Fruit fly (Drosophila melanogaster): Measurements from ENCODE around the gene CG13895.

The CG13895 gene

DNA sequence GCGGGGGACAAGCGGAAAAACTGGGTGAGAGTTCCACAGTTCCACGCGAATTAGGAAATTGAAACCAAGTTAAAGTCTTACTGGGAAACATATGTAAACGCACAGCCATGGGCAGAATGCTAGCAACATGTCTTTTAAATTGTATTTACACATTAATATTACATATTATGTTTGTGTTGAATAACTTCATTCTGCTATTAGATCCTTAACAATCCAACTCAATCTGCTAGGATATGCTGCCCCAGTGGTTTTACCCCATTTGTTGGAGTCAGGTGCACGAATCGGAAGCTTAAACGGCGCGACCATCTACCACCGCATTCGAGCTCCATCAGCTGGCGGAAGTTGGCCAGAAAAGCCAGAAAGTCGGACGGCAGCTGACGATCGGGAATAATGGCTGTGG lies 48.4 kb upstream of the CG13895 start (continued):
- TF ChIP-seq CG4318 (GFP tag; optimal IDR thresholded peaks at IDR 0.05), result peak; percentile 71
- no peak for TF ChIP-seq Sox15 (GFP tag; optimal IDR thresholded peaks at IDR 0.05)
- TF ChIP-seq fd85E (GFP tag; optimal IDR thresholded peaks at IDR 0.05), result no peak
- TF ChIP-seq ss (GFP tag; optimal IDR thresholded peaks at IDR 0.05), result no peak
- no peak for TF ChIP-seq CG10669 (GFP tag; optimal IDR thresholded peaks at IDR 0.05)
- no peak for TF ChIP-seq cyc (GFP tag; optimal IDR thresholded peaks at IDR 0.05)
- no peak for TF ChIP-seq spab (GFP tag; optimal IDR thresholded peaks at IDR 0.05)
- TF ChIP-seq Sox14 (GFP tag; optimal IDR thresholded peaks at IDR 0.05), result no peak
- TF ChIP-seq vri (GFP tag; optimal IDR thresholded peaks at IDR 0.05), result no peak
- TF ChIP-seq lz (GFP tag; optimal IDR thresholded peaks at IDR 0.05), result no peak
- TF ChIP-seq dac (GFP tag; optimal IDR thresholded peaks at IDR 0.05), result peak; percentile 49

DNA sequence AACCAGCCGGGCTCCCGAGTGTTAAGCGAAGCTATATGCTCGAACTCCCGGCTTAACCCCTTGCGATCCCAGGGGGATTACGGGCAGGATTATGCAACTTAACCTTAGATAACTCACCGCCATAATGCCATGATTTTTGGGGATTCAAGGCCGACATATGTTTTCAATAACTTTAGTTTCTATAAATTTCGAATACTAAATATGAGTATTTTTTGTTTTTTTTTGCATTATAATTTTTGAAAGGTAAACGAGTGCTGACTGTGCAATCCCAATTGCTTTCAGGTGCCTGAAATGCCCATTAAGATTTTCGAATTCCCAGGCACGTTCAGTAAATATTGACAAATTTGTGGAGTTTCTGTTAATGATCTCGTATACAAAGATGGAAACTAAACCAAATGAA lies 47.3 kb upstream of the CG13895 start, which contains the start of gene hng3:
hng3 (minus strand) TSS at position 231 of the 400 bp plus-strand sequence.
- peak; percentile 37 for TF ChIP-seq CG4318 (GFP tag; optimal IDR thresholded peaks at IDR 0.05)
- TF ChIP-seq Met (GFP tag; optimal IDR thresholded peaks at IDR 0.05), result no peak
- no peak for TF ChIP-seq CG6792 (GFP tag; optimal IDR thresholded peaks at IDR 0.05)
- TF ChIP-seq CG32006 (GFP tag; optimal IDR thresholded peaks at IDR 0.05), result peak; percentile 36
- peak; percentile 46 for TF ChIP-seq Hr4 (GFP tag; optimal IDR thresholded peaks at IDR 0.05)
- no peak for TF ChIP-seq CG31627 (GFP tag; optimal IDR thresholded peaks at IDR 0.05)
- no peak for TF ChIP-seq CG9139 (GFP tag; optimal IDR thresholded peaks at IDR 0.05)
- TF ChIP-seq OdsH (GFP tag; optimal IDR thresholded peaks at IDR 0.05), result no peak
- no peak for TF ChIP-seq CG3032 (tag; optimal IDR thresholded peaks at IDR 0.05)
- TF ChIP-seq acj6 (GFP tag; optimal IDR thresholded peaks at IDR 0.05), result peak; percentile 6
- TF ChIP-seq Hr39 (GFP tag; optimal IDR thresholded peaks at IDR 0.05), result no peak
- TF ChIP-seq Ets96B (tag; optimal IDR thresholded peaks at IDR 0.05), result no peak
- TF ChIP-seq eg (GFP tag; IDR thresholded peaks at IDR 0.05), result peak; percentile 36; the same call in 1 of the 3 replicates
- TF ChIP-seq CG10669 (GFP tag; optimal IDR thresholded peaks at IDR 0.05), result no peak
- TF ChIP-seq dac (GFP tag; optimal IDR thresholded peaks at IDR 0.05), result no peak
- no peak for TF ChIP-seq CG3919 (GFP tag; optimal IDR thresholded peaks at IDR 0.05)
- no peak for TF ChIP-seq Eip93F (GFP tag; optimal IDR thresholded peaks at IDR 0.05)
- TF ChIP-seq CG6276 (GFP tag; optimal IDR thresholded peaks at IDR 0.05), result peak; percentile 3
- TF ChIP-seq esn (GFP tag; optimal IDR thresholded peaks at IDR 0.05), result no peak
- TF ChIP-seq vri (GFP tag; optimal IDR thresholded peaks at IDR 0.05), result no peak
- no peak for TF ChIP-seq CG11762 (GFP tag; optimal IDR thresholded peaks at IDR 0.05; ENCODE audit: insufficient read depth)
- no peak for TF ChIP-seq Eip75B (GFP tag; optimal IDR thresholded peaks at IDR 0.05)
- TF ChIP-seq CG6854 (GFP tag; optimal IDR thresholded peaks at IDR 0.05), result no peak
- TF ChIP-seq fd85E (GFP tag; optimal IDR thresholded peaks at IDR 0.05), result no peak
- TF ChIP-seq CG34406 (GFP tag; optimal IDR thresholded peaks at IDR 0.05), result no peak
- TF ChIP-seq Sox14 (GFP tag; optimal IDR thresholded peaks at IDR 0.05), result no peak
- no peak for TF ChIP-seq CG15336 (GFP tag; IDR thresholded peaks at IDR 0.05)

DNA sequence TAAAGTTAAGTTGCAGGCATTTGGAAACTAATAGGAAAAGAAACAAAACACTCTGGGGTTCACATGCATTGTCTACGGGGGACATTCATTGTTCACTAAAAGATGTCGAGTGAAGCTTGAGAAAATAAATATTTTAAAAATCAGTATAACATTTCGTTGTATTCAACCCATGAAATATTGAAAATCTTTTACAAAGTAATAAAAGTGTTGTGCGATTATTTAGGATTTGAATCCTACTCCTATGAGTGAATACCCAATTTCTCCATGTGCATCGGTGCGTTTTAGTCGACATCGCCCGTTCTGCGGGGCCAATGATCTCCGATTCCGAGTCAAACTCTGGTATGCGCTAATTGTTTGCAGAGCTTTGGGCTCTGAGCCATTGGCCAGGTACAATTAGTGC lies 46.6 kb upstream of the CG13895 start:
- no peak for TF ChIP-seq CG16779 (tag; optimal IDR thresholded peaks at IDR 0.05)
- peak; percentile 62 for TF ChIP-seq svp (GFP tag)
- 0 out of 2 replicates have a peak, but pooled peaks have one; percentile 23 for TF ChIP-seq CG11294 (GFP tag; IDR thresholded peaks at IDR 0.05)
- TF ChIP-seq Eip75B (GFP tag; optimal IDR thresholded peaks at IDR 0.05), result peak; percentile 46
- TF ChIP-seq CG15336 (GFP tag; IDR thresholded peaks at IDR 0.05), result peak; percentile 79
- peak; percentile 34; the same call in 1 of the 3 replicates for TF ChIP-seq eg (GFP tag; IDR thresholded peaks at IDR 0.05)
- TF ChIP-seq CG6854 (GFP tag; optimal IDR thresholded peaks at IDR 0.05), result no peak
- TF ChIP-seq Hr39 (GFP tag; optimal IDR thresholded peaks at IDR 0.05), result no peak
- TF ChIP-seq Met (GFP tag; optimal IDR thresholded peaks at IDR 0.05), result peak; percentile 47
- TF ChIP-seq CG8119 (GFP tag; IDR thresholded peaks at IDR 0.05), result peak; percentile 74
- no peak for TF ChIP-seq fkh (GFP tag; optimal IDR thresholded peaks at IDR 0.05)
- no peak for TF ChIP-seq cyc (GFP tag; optimal IDR thresholded peaks at IDR 0.05)
- TF ChIP-seq achi (GFP tag; optimal IDR thresholded peaks at IDR 0.05), result no peak
- TF ChIP-seq CG8632 (GFP tag; optimal IDR thresholded peaks at IDR 0.05), result no peak
- peak; percentile 52 for TF ChIP-seq Hr4 (GFP tag; optimal IDR thresholded peaks at IDR 0.05)
- TF ChIP-seq CG6163 (GFP tag; IDR thresholded peaks at IDR 0.05), result peak; percentile 58; the same call in 2 of the 3 replicates
- no peak for TF ChIP-seq spab (GFP tag; optimal IDR thresholded peaks at IDR 0.05)
- peak; percentile 39 for TF ChIP-seq OdsH (GFP tag; optimal IDR thresholded peaks at IDR 0.05)
- peak; percentile 7 for TF ChIP-seq CG34406 (GFP tag; optimal IDR thresholded peaks at IDR 0.05)
- TF ChIP-seq CG32006 (GFP tag; optimal IDR thresholded peaks at IDR 0.05), result peak; percentile 63
- no peak for TF ChIP-seq ss (GFP tag; optimal IDR thresholded peaks at IDR 0.05)
- no peak for TF ChIP-seq CG11902 (GFP tag; optimal IDR thresholded peaks at IDR 0.05)
- TF ChIP-seq Sox102F (GFP tag; optimal IDR thresholded peaks at IDR 0.05), result no peak
- peak in 1 of 2 experiments; percentile 4 for TF ChIP-seq salr (GFP tag; optimal IDR thresholded peaks at IDR 0.05)
- TF ChIP-seq Eip93F (GFP tag; optimal IDR thresholded peaks at IDR 0.05), result no peak
- peak; percentile 3 for TF ChIP-seq dac (GFP tag; optimal IDR thresholded peaks at IDR 0.05)
- TF ChIP-seq net (GFP tag; optimal IDR thresholded peaks at IDR 0.05), result peak; percentile 1
- TF ChIP-seq CG3919 (GFP tag; optimal IDR thresholded peaks at IDR 0.05), result no peak
- TF ChIP-seq CG6276 (GFP tag; optimal IDR thresholded peaks at IDR 0.05), result no peak
- TF ChIP-seq Smox (GFP tag; optimal IDR thresholded peaks at IDR 0.05), result peak; percentile 29
- TF ChIP-seq vri (GFP tag; optimal IDR thresholded peaks at IDR 0.05), result no peak
- TF ChIP-seq CG6792 (GFP tag; optimal IDR thresholded peaks at IDR 0.05), result no peak
- TF ChIP-seq CG4318 (GFP tag; optimal IDR thresholded peaks at IDR 0.05), result peak; percentile 30
